Worm (Caenorhabditis elegans) whole organism, L1 larva: ENCODE measurements around the gene hmit-1.3.

Experiments used
- aha-1 ChIP-seq: fragments of 150-350 bp; optimal IDR thresholded peaks from 2 replicates; lab custom pipeline; 2014; ENCODE audit warnings: missing biosample characterization, missing genetic modification characterization
- blmp-1 ChIP-seq: fragments of 150-350 bp; optimal IDR thresholded peaks from 2 replicates; lab custom pipeline; 2014; ENCODE audit warnings: missing biosample characterization, missing genetic modification characterization
- ces-1 ChIP-seq: fragments of 150-350 bp; optimal IDR thresholded peaks from 2 replicates; lab custom pipeline; 2014; ENCODE audit warnings: missing biosample characterization, missing genetic modification reagents, missing genetic modification characterization
- fos-1 ChIP-seq: fragments of 150-350 bp; optimal IDR thresholded peaks from 2 replicates; lab custom pipeline; 2014; ENCODE audit warnings: missing biosample characterization, missing genetic modification characterization
- lsy-2 ChIP-seq, 2 experiments: fragments of 150-350 bp; optimal IDR thresholded peaks; 2 replicates each; lab custom pipeline; 2014; ENCODE audit warnings: missing biosample characterization in 2 of 2, missing genetic modification characterization in 2 of 2
- mep-1 ChIP-seq: fragments of 150-350 bp; optimal IDR thresholded peaks from 2 replicates; lab custom pipeline; 2014; ENCODE audit warnings: missing biosample characterization, missing genetic modification characterization
- nhr-237 ChIP-seq: fragments of 150-350 bp; optimal IDR thresholded peaks from 2 replicates; lab custom pipeline; 2014; ENCODE audit warnings: missing biosample characterization, missing genetic modification characterization
- nhr-28 ChIP-seq: fragments of 150-350 bp; optimal IDR thresholded peaks from 2 replicates; lab custom pipeline; 2014; ENCODE audit warnings: missing biosample characterization, missing genetic modification characterization
- nhr-76 ChIP-seq: sonication (generic microtip); optimal IDR thresholded peaks from 2 replicates; lab custom pipeline; 2017; ENCODE audit warnings: missing biosample characterization, missing genetic modification characterization
- nhr-84 ChIP-seq: sonication (generic microtip); optimal IDR thresholded peaks from 2 replicates; lab custom pipeline; 2017; ENCODE audit warnings: missing biosample characterization, missing genetic modification characterization
- nhr-90 ChIP-seq: sonication (generic microtip); optimal IDR thresholded peaks from 2 replicates; lab custom pipeline; 2016; ENCODE audit warnings: mild to moderate bottlenecking, missing genetic modification characterization, missing compliant biosample characterization; ENCODE audit not compliant: poor library complexity
- unc-62 ChIP-seq: fragments of 150-350 bp; optimal IDR thresholded peaks from 2 replicates; lab custom pipeline; 2014; ENCODE audit warnings: missing biosample characterization, missing genetic modification reagents, missing genetic modification characterization
- zag-1 ChIP-seq: fragments of 150-350 bp; optimal IDR thresholded peaks from 2 replicates; lab custom pipeline; 2014; ENCODE audit warnings: missing biosample characterization, missing genetic modification characterization

DNA sequence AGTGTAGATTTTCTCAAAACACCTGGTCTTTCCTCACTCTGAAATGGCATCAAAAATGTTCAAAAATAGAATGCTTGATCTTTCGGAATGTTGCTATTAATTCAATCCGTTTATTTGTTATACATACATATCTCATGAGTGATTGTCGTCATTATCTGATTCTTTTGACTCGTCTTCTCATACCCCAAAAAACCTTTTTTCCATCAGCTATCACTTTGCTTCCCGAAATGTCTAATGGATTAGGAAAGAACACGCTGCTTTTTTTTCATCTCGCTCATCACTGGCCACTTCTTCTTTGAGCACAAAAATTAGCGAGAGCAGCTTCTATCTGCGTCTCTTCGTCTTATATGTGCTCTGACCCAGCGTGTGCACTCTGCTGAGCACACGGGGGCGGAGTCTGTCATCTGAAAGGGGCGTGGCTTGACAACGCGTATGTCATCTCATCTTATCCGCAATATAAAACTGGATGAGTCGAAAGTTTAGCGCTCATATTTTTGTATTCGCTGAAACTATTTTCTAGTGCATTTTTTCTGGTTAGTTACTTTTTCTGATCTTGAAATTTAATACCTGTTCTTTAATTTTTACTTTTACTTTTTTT is 45.5 kb upstream of the hmit-1.3 start:
- no peak for TF ChIP-seq ces-1 (GFP tag; lab: Kevin White, UChicago)
- TF ChIP-seq nhr-76 (tag; lab: Kevin White, UChicago), result no peak
- no peak for TF ChIP-seq aha-1
- no peak for TF ChIP-seq mep-1
- no peak for TF ChIP-seq lsy-2 (tag; optimal IDR thresholded peaks at IDR 0.05; lab: Kevin White, UChicago)
- no peak for TF ChIP-seq unc-62
- TF ChIP-seq fos-1, result no peak
- no peak for TF ChIP-seq nhr-84
- TF ChIP-seq nhr-90 (tag; lab: Kevin White, UChicago), result no peak
- no peak for TF ChIP-seq zag-1 (tag; lab: Kevin White, UChicago)
- TF ChIP-seq nhr-237, result no peak
- TF ChIP-seq nhr-28 (tag; lab: Kevin White, UChicago), result no peak
- TF ChIP-seq blmp-1 (tag; lab: Kevin White, UChicago), result no peak
